Fruit fly (Drosophila melanogaster): ENCODE results near the gene vls.

The vls gene

dm6 chr2L:20067928-20068327, 2.4 kb upstream of the vls start:
- TF ChIP-seq svp (GFP tag) (no peak), Eip93F (GFP tag; optimal IDR thresholded peaks at IDR 0.05) (peak; percentile 6), Sox14 (GFP tag; optimal IDR thresholded peaks at IDR 0.05) (peak; percentile 4), OdsH (GFP tag; optimal IDR thresholded peaks at IDR 0.05) (no peak), lz (GFP tag; optimal IDR thresholded peaks at IDR 0.05) (no peak), CG34406 (GFP tag; optimal IDR thresholded peaks at IDR 0.05) (no peak), dsx (GFP tag; optimal IDR thresholded peaks at IDR 0.05; ENCODE audit: poor library complexity, severe bottlenecking) (peak; percentile 34), CG6163 (GFP tag; IDR thresholded peaks at IDR 0.05) (0 out of 3 replicates have a peak, but pooled peaks have one; percentile 6), Eip78C (GFP tag) (peak; percentile 7), vri (GFP tag; optimal IDR thresholded peaks at IDR 0.05) (peak; percentile 51)

- peak; percentile 47 for TF ChIP-seq fkh (GFP tag; optimal IDR thresholded peaks at IDR 0.05)
- TF ChIP-seq CG15336 (GFP tag; IDR thresholded peaks at IDR 0.05), result peak; percentile 29; the same call in 1 of the 2 replicates
- TF ChIP-seq Sox14 (GFP tag; optimal IDR thresholded peaks at IDR 0.05), result peak; percentile 45
- TF ChIP-seq achi (GFP tag; optimal IDR thresholded peaks at IDR 0.05), result no peak
- TF ChIP-seq CG11902 (GFP tag; optimal IDR thresholded peaks at IDR 0.05), result no peak
- no peak for TF ChIP-seq CG3032 (tag; optimal IDR thresholded peaks at IDR 0.05)
- TF ChIP-seq Blimp-1 (GFP tag; optimal IDR thresholded peaks at IDR 0.05), result no peak
- TF ChIP-seq CG10669 (GFP tag; optimal IDR thresholded peaks at IDR 0.05), result no peak
- TF ChIP-seq CG11294 (GFP tag; IDR thresholded peaks at IDR 0.05), result no peak
- no peak for TF ChIP-seq svp (GFP tag)
- no peak for TF ChIP-seq CG10631 (GFP tag; optimal IDR thresholded peaks at IDR 0.05)
- peak; percentile 74 for TF ChIP-seq Eip78C (GFP tag)
- no peak for TF ChIP-seq CG6163 (GFP tag; IDR thresholded peaks at IDR 0.05)
- TF ChIP-seq Hr38 (GFP tag; optimal IDR thresholded peaks at IDR 0.05), result no peak
- TF ChIP-seq CG8632 (GFP tag; optimal IDR thresholded peaks at IDR 0.05), result no peak
- TF ChIP-seq CG3919 (GFP tag; optimal IDR thresholded peaks at IDR 0.05), result peak; percentile 29
- no peak for TF ChIP-seq Gug (GFP tag; IDR thresholded peaks at IDR 0.05)
- no peak for TF ChIP-seq CG8319 (GFP tag; optimal IDR thresholded peaks at IDR 0.05)
- no peak for TF ChIP-seq topi (GFP tag; optimal IDR thresholded peaks at IDR 0.05)
- TF ChIP-seq CG7368 (GFP tag; optimal IDR thresholded peaks at IDR 0.05), result no peak
- no peak for TF ChIP-seq OdsH (GFP tag; optimal IDR thresholded peaks at IDR 0.05)
- TF ChIP-seq lz (GFP tag; optimal IDR thresholded peaks at IDR 0.05), result no peak
- TF ChIP-seq Hr4 (GFP tag; optimal IDR thresholded peaks at IDR 0.05), result no peak
- peak; percentile 4 for TF ChIP-seq CG16779 (tag; optimal IDR thresholded peaks at IDR 0.05)
- TF ChIP-seq vri (GFP tag; optimal IDR thresholded peaks at IDR 0.05), result no peak
- peak; percentile 43 to 52 for TF ChIP-seq ss (GFP tag; optimal IDR thresholded peaks at IDR 0.05)
- no peak for TF ChIP-seq Met (GFP tag; optimal IDR thresholded peaks at IDR 0.05)
- no peak for TF ChIP-seq Eip93F (GFP tag; optimal IDR thresholded peaks at IDR 0.05)
- TF ChIP-seq CG8119 (GFP tag; IDR thresholded peaks at IDR 0.05), result no peak
- no peak for TF ChIP-seq CG32006 (GFP tag; optimal IDR thresholded peaks at IDR 0.05)
- peak; percentile 0 for TF ChIP-seq CG6854 (GFP tag; optimal IDR thresholded peaks at IDR 0.05)
- TF ChIP-seq esn (GFP tag; optimal IDR thresholded peaks at IDR 0.05), result peak; percentile 1
- TF ChIP-seq CG4318 (GFP tag; optimal IDR thresholded peaks at IDR 0.05), result no peak
- no peak for TF ChIP-seq CG9139 (GFP tag; optimal IDR thresholded peaks at IDR 0.05)
Measured at dm6 chr2L:20066233-20066650, 763 bp upstream of the vls start, which contains the start of gene bwa. Gene bwa, plus strand, starts transcription at chr2L:20066391.

- TF ChIP-seq fd59A (GFP tag; optimal IDR thresholded peaks at IDR 0.05), result peak; percentile 31
- TF ChIP-seq CG3919 (GFP tag; optimal IDR thresholded peaks at IDR 0.05), result peak; percentile 41
- peak; percentile 1 for TF ChIP-seq CG11762 (GFP tag; optimal IDR thresholded peaks at IDR 0.05; ENCODE audit: insufficient read depth)
- no peak for TF ChIP-seq Eip93F (GFP tag; optimal IDR thresholded peaks at IDR 0.05)
- peak; percentile 56 for TF ChIP-seq OdsH (GFP tag; optimal IDR thresholded peaks at IDR 0.05)
- TF ChIP-seq CG6792 (GFP tag; optimal IDR thresholded peaks at IDR 0.05), result peak; percentile 12
- no peak for TF ChIP-seq CG10669 (GFP tag; optimal IDR thresholded peaks at IDR 0.05)
- TF ChIP-seq ss (GFP tag; optimal IDR thresholded peaks at IDR 0.05), result no peak
- no peak for TF ChIP-seq CG6163 (GFP tag; IDR thresholded peaks at IDR 0.05)
- peak; percentile 35 for TF ChIP-seq CG11902 (GFP tag; optimal IDR thresholded peaks at IDR 0.05)
- peak; percentile 42 for TF ChIP-seq Ets96B (tag; optimal IDR thresholded peaks at IDR 0.05)
- peak; percentile 61 for TF ChIP-seq Hr39 (GFP tag; optimal IDR thresholded peaks at IDR 0.05)
- peak; percentile 47 for TF ChIP-seq cyc (GFP tag; optimal IDR thresholded peaks at IDR 0.05)
- peak; percentile 38 for TF ChIP-seq Sox102F (GFP tag; optimal IDR thresholded peaks at IDR 0.05)
- TF ChIP-seq CG31627 (GFP tag; optimal IDR thresholded peaks at IDR 0.05), result peak; percentile 75
- TF ChIP-seq lz (GFP tag; optimal IDR thresholded peaks at IDR 0.05), result peak; percentile 71
- TF ChIP-seq CG10631 (GFP tag; optimal IDR thresholded peaks at IDR 0.05), result peak; percentile 59
- 0 out of 3 replicates have a peak, but pooled peaks have one; percentile 21 for TF ChIP-seq eg (GFP tag; IDR thresholded peaks at IDR 0.05)
- no peak for TF ChIP-seq vri (GFP tag; optimal IDR thresholded peaks at IDR 0.05)
- no peak for TF ChIP-seq Eip75B (GFP tag; optimal IDR thresholded peaks at IDR 0.05)
- peak; percentile 69 for TF ChIP-seq pdm3 (GFP tag; optimal IDR thresholded peaks at IDR 0.05)
Measured at dm6 chr2L:20061018-20061657, 4.3 kb downstream of the vls start, which contains the start of the genes barr and lok. Gene barr, minus strand, starts transcription at chr2L:20061370. Gene lok, plus strand, starts transcription at chr2L:20061422.
